Worm (Caenorhabditis elegans) whole organism, L1 larva: ENCODE results near the gene Y68A4A.13.

Experiments
- C04F5.9 ChIP-seq: sonication (generic microtip); optimal IDR thresholded peaks from 2 replicates; lab custom pipeline; 2016; ENCODE audit warnings: missing genetic modification characterization, missing compliant biosample characterization
- dpl-1 ChIP-seq, 3 experiments: fragments of 150-350 bp in 2 of 3; sonication (generic microtip) in 1 of 3; optimal IDR thresholded peaks; 2 replicates each; lab custom pipeline; 2014 to 2017; ENCODE audit warnings: missing biosample characterization in 3 of 3, missing genetic modification characterization in 3 of 3, missing genetic modification reagents in 3 of 3
- hpl-2 ChIP-seq: fragments of 150-350 bp; optimal IDR thresholded peaks from 2 replicates; lab custom pipeline; 2014; ENCODE audit warnings: missing biosample characterization, missing genetic modification reagents, missing genetic modification characterization
- nhr-11 ChIP-seq: fragments of 150-350 bp; optimal IDR thresholded peaks from 2 replicates; lab custom pipeline; 2014; ENCODE audit warnings: missing biosample characterization, missing genetic modification characterization
- nhr-237 ChIP-seq: fragments of 150-350 bp; optimal IDR thresholded peaks from 2 replicates; lab custom pipeline; 2014; ENCODE audit warnings: missing biosample characterization, missing genetic modification characterization
- nhr-77 ChIP-seq: fragments of 150-350 bp; optimal IDR thresholded peaks from 2 replicates; lab custom pipeline; 2014; ENCODE audit warnings: missing biosample characterization, missing genetic modification characterization
- pqm-1 ChIP-seq: sonication (generic microtip); optimal IDR thresholded peaks from 3 replicates; lab custom pipeline; 2017; ENCODE audit warnings: missing biosample characterization, missing genetic modification characterization

- TF ChIP-seq nhr-11 (no peak), nhr-237 (tag; lab: Kevin White, UChicago) (no peak), pqm-1 (tag; lab: Kevin White, UChicago) (no peak), C04F5.9 (tag; lab: Kevin White, UChicago) (no peak), dpl-1 (GFP tag; optimal IDR thresholded peaks at IDR 0.05; lab: Kevin White, UChicago) (no peak), hpl-2 (GFP tag; lab: Kevin White, UChicago) (no peak), nhr-77 (tag; lab: Kevin White, UChicago) (no peak)
Measured at ce11 chrV:17245406-17245805, 37.5 kb upstream of the Y68A4A.13 start, which contains the start of gene clec-242.
